Fruit fly (Drosophila melanogaster) whole organism, wandering third instar larva: ENCODE measurements around the gene PGRP-SD.

Experiments used
- Abd-B ChIP-seq: fragments of >200 bp; optimal IDR thresholded peaks from 2 replicates; lab custom pipeline; 2017; ENCODE audit warnings: missing biosample characterization, missing genetic modification characterization
- CG32264 ChIP-seq: fragments of 200-800 bp; sonication (Bioruptor generic); optimal IDR thresholded peaks from 2 replicates; lab custom pipeline; 2016; ENCODE audit warnings: missing biosample characterization, missing genetic modification characterization
- CG9705 ChIP-seq: fragments of 200-800 bp; sonication (Bioruptor generic); optimal IDR thresholded peaks from 2 replicates; lab custom pipeline; 2018; ENCODE audit warnings: missing biosample characterization, mild to moderate bottlenecking, missing genetic modification characterization
- CrebA ChIP-seq: fragments of 200-800 bp; sonication (Bioruptor generic); optimal IDR thresholded peaks from 2 replicates; lab custom pipeline; 2016; ENCODE audit warnings: missing biosample characterization, mild to moderate bottlenecking, missing genetic modification characterization, borderline replicate concordance
- Dfd ChIP-seq: fragments of >200 bp; optimal IDR thresholded peaks from 2 replicates; lab custom pipeline; 2017; ENCODE audit warnings: missing biosample characterization, missing genetic modification characterization
- GATAd ChIP-seq: sonication (Bioruptor generic); optimal IDR thresholded peaks from 2 replicates; lab custom pipeline; 2016; ENCODE audit warnings: missing biosample characterization, missing genetic modification characterization
- HLH106 ChIP-seq: fragments of 200-800 bp; optimal IDR thresholded peaks from 3 replicates; lab custom pipeline; 2019; ENCODE audit warnings: missing biosample characterization, mild to moderate bottlenecking, missing genetic modification characterization, moderate library complexity
- Hnf4 ChIP-seq: fragments of 200-800 bp; sonication (Bioruptor generic); optimal IDR thresholded peaks from 2 replicates; lab custom pipeline; 2016; ENCODE audit warnings: missing biosample characterization, mild to moderate bottlenecking, missing genetic modification characterization
- Hr78 ChIP-seq: fragments of >200 bp; optimal IDR thresholded peaks from 2 replicates; lab custom pipeline; 2017; ENCODE audit warnings: missing biosample characterization, missing genetic modification characterization
- Hr83 ChIP-seq: fragments of 200-300 bp; sonication (Bioruptor generic); optimal IDR thresholded peaks from 2 replicates; lab custom pipeline; 2016; ENCODE audit warnings: missing biosample characterization, mild to moderate bottlenecking, missing genetic modification characterization, moderate library complexity; ENCODE audit not compliant: poor library complexity, severe bottlenecking
- Jra ChIP-seq: sonication (Bioruptor generic); optimal IDR thresholded peaks from 2 replicates; lab custom pipeline; 2016; ENCODE audit warnings: missing biosample characterization, missing genetic modification characterization
- N ChIP-seq: fragments of >200 bp; optimal IDR thresholded peaks from 2 replicates; lab custom pipeline; 2018; ENCODE audit warnings: missing biosample characterization, missing external identifiers, missing genetic modification characterization
- OdsH ChIP-seq: fragments of 200-800 bp; sonication (Bioruptor generic); optimal IDR thresholded peaks from 2 replicates; lab custom pipeline; 2016; ENCODE audit warnings: missing biosample characterization, mild to moderate bottlenecking, missing genetic modification characterization
- Rel ChIP-seq, 2 experiments: fragments of 200-800 bp; sonication (Bioruptor generic) in 1 of 2; optimal IDR thresholded peaks; 2 replicates in 1 of 2; 3 replicates in 1 of 2; lab custom pipeline; 2016 to 2019; ENCODE audit warnings: mild to moderate bottlenecking in 2 of 2, missing biosample characterization in 2 of 2, missing genetic modification characterization in 2 of 2, moderate library complexity in 1 of 2
- Sp1 ChIP-seq: fragments of 200-800 bp; sonication (Bioruptor generic); optimal IDR thresholded peaks from 3 replicates; lab custom pipeline; 2019; ENCODE audit warnings: missing biosample characterization, mild to moderate bottlenecking, missing genetic modification characterization, moderate library complexity
- br ChIP-seq: fragments of 200-800 bp; sonication (Bioruptor generic); optimal IDR thresholded peaks from 2 replicates; lab custom pipeline; 2016; ENCODE audit warnings: missing biosample characterization, missing genetic modification characterization
- brk ChIP-seq: fragments of 200-800 bp; sonication (Bioruptor generic); optimal IDR thresholded peaks from 2 replicates; lab custom pipeline; 2016; ENCODE audit warnings: missing biosample characterization, mild to moderate bottlenecking, missing genetic modification characterization
- dmrt93B ChIP-seq: fragments of 200-800 bp; sonication (Bioruptor generic); optimal IDR thresholded peaks from 2 replicates; lab custom pipeline; 2018; ENCODE audit warnings: missing biosample characterization, mild to moderate bottlenecking, missing genetic modification characterization
- ey ChIP-seq: fragments of 200-800 bp; sonication (Bioruptor generic); optimal IDR thresholded peaks from 2 replicates; lab custom pipeline; 2016; ENCODE audit warnings: missing biosample characterization, missing genetic modification characterization
- foxo ChIP-seq, 2 experiments: fragments of 200-800 bp; sonication (Bioruptor generic); optimal IDR thresholded peaks; 2 replicates in 1 of 2; 3 replicates in 1 of 2; lab custom pipeline; 2016 to 2017; ENCODE audit warnings: missing biosample characterization in 2 of 2, missing genetic modification characterization in 2 of 2
- fru ChIP-seq: fragments of 200-800 bp; sonication (Bioruptor generic); optimal IDR thresholded peaks from 3 replicates; lab custom pipeline; 2016; ENCODE audit warnings: missing biosample characterization, mild to moderate bottlenecking, missing genetic modification characterization
- h ChIP-seq: fragments of 200-800 bp; sonication (Bioruptor generic); optimal IDR thresholded peaks from 3 replicates; lab custom pipeline; 2016; ENCODE audit warnings: missing biosample characterization, mild to moderate bottlenecking, missing genetic modification characterization
- lola ChIP-seq: fragments of >200 bp; optimal IDR thresholded peaks from 2 replicates; lab custom pipeline; 2017; ENCODE audit warnings: missing biosample characterization, missing genetic modification characterization
- psq ChIP-seq: fragments of 200-800 bp; sonication (Bioruptor generic); optimal IDR thresholded peaks from 3 replicates; lab custom pipeline; 2017; ENCODE audit warnings: missing biosample characterization, mild to moderate bottlenecking, missing genetic modification characterization, moderate library complexity
- sv ChIP-seq: fragments of 200-800 bp; sonication (Bioruptor generic); optimal IDR thresholded peaks from 3 replicates; lab custom pipeline; 2016; ENCODE audit warnings: missing biosample characterization, missing genetic modification characterization
- tai ChIP-seq: sonication (Bioruptor generic); optimal IDR thresholded peaks from 2 replicates; lab custom pipeline; 2016; ENCODE audit warnings: missing biosample characterization, missing genetic modification characterization
- usp ChIP-seq: fragments of >200 bp; optimal IDR thresholded peaks from 2 replicates; lab custom pipeline; 2017; ENCODE audit warnings: missing biosample characterization, missing genetic modification characterization
- woc ChIP-seq: sonication (Bioruptor generic); optimal IDR thresholded peaks from 2 replicates; lab custom pipeline; 2016; ENCODE audit warnings: missing biosample characterization, mild to moderate bottlenecking, missing genetic modification characterization

The PGRP-SD gene

dm6 chr3L:7624561-7624960 is 26.4 kb upstream of the PGRP-SD start:
- TF ChIP-seq GATAd (GFP tag; lab: Kevin White, UChicago) (no peak), Dfd (GFP tag; lab: Kevin White, UChicago) (peak; percentile 91), woc (GFP tag; lab: Kevin White, UChicago) (no peak)

dm6 chr3L:7630047-7630446 is 20.9 kb upstream of the PGRP-SD start:
- TF ChIP-seq Rel (GFP tag; optimal IDR thresholded peaks at IDR 0.05; lab: Kevin White, UChicago) = no peak
- no peak for TF ChIP-seq Rel (tag; optimal IDR thresholded peaks at IDR 0.05; lab: Kevin White, UChicago)
- TF ChIP-seq ey (GFP tag; lab: Kevin White, UChicago) = no peak
- TF ChIP-seq GATAd (GFP tag; lab: Kevin White, UChicago) = no peak
- TF ChIP-seq HLH106 = no peak
- no peak for TF ChIP-seq Hr78 (GFP tag; lab: Kevin White, UChicago)
- no peak for TF ChIP-seq CrebA

- TF ChIP-seq usp (GFP tag; lab: Kevin White, UChicago) (no peak), Hr78 (GFP tag; lab: Kevin White, UChicago) (no peak), fru (no peak), dmrt93B (GFP tag; lab: Kevin White, UChicago) (no peak), GATAd (GFP tag; lab: Kevin White, UChicago) (no peak)
These were observed 18.3 kb upstream of the PGRP-SD start for dm6 chr3L:7632540-7633263.

- TF ChIP-seq h (GFP tag; lab: Kevin White, UChicago) (no peak), N (no peak), dmrt93B (GFP tag; lab: Kevin White, UChicago) (no peak), GATAd (GFP tag; lab: Kevin White, UChicago) (no peak), CG32264 (no peak), usp (GFP tag; lab: Kevin White, UChicago) (no peak), Hnf4 (GFP tag; lab: Kevin White, UChicago) (no peak), Sp1 (GFP tag; lab: Kevin White, UChicago) (no peak), CG9705 (no peak), foxo (GFP tag; optimal IDR thresholded peaks at IDR 0.05; lab: Kevin White, UChicago) (no peak)
These were observed 17.4 kb upstream of the PGRP-SD start for dm6 chr3L:7633619-7634018.

dm6 chr3L:7634743-7635469 is 16.1 kb upstream of the PGRP-SD start:
- TF ChIP-seq psq (GFP tag; lab: Kevin White, UChicago) (no peak), brk (GFP tag; lab: Kevin White, UChicago) (no peak), tai (no peak), ey (GFP tag; lab: Kevin White, UChicago) (no peak), br (no peak), OdsH (GFP tag; lab: Kevin White, UChicago) (no peak), Jra (no peak), Sp1 (GFP tag; lab: Kevin White, UChicago) (no peak), Hnf4 (GFP tag; lab: Kevin White, UChicago) (no peak), Rel (GFP tag; optimal IDR thresholded peaks at IDR 0.05; lab: Kevin White, UChicago) (no peak), Rel (tag; optimal IDR thresholded peaks at IDR 0.05; lab: Kevin White, UChicago) (no peak), CG32264 (no peak), Abd-B (GFP tag; lab: Kevin White, UChicago) (no peak), lola (GFP tag; lab: Kevin White, UChicago) (no peak), Hr83 (GFP tag; lab: Kevin White, UChicago) (no peak), woc (GFP tag; lab: Kevin White, UChicago) (no peak), h (GFP tag; lab: Kevin White, UChicago) (no peak), sv (GFP tag; lab: Kevin White, UChicago) (no peak), N (no peak)
- TF ChIP-seq, all 38 proteins: peak for 0
